Worm (Caenorhabditis elegans) whole organism, L2 larva: ENCODE results near the gene ins-7.
"Not testable (repeated sequence)": the region's sequence is repeated elsewhere in the genome, so short reads cannot be mapped to it uniquely, and the experiment has no call there.

Experiments
- C34F6.9 ChIP-seq: fragments of 150-350 bp; optimal IDR thresholded peaks from 2 replicates; lab custom pipeline; 2014; ENCODE audit warnings: missing biosample characterization, missing genetic modification characterization
- R02D3.7 ChIP-seq: fragments of 150-350 bp; optimal IDR thresholded peaks from 2 replicates; lab custom pipeline; 2014; ENCODE audit warnings: missing biosample characterization, missing genetic modification characterization
- Y55F3AM.14 ChIP-seq: fragments of 200-800 bp; sonication (Bioruptor generic); optimal IDR thresholded peaks from 2 replicates; lab custom pipeline; 2018; ENCODE audit warnings: mild to moderate bottlenecking, missing genetic modification characterization, missing compliant biosample characterization
- ZK546.5 ChIP-seq: sonication (generic microtip); optimal IDR thresholded peaks from 2 replicates; lab custom pipeline; 2017; ENCODE audit warnings: missing biosample characterization, missing genetic modification characterization
- alr-1 ChIP-seq: fragments of 150-350 bp; optimal IDR thresholded peaks from 2 replicates; lab custom pipeline; 2014; ENCODE audit warnings: missing biosample characterization, missing genetic modification characterization
- aly-2 ChIP-seq: fragments of 150-350 bp; optimal IDR thresholded peaks from 2 replicates; lab custom pipeline; 2014; ENCODE audit warnings: missing biosample characterization, missing genetic modification characterization
- ama-1 ChIP-seq: fragments of 150-350 bp; optimal IDR thresholded peaks from 2 replicates; lab custom pipeline; 2018; ENCODE audit warnings: inconsistent platforms
- blmp-1 ChIP-seq: sonication (generic microtip); optimal IDR thresholded peaks from 2 replicates; lab custom pipeline; 2017; ENCODE audit warnings: missing genetic modification characterization, mild to moderate bottlenecking, missing compliant biosample characterization, antibody characterized with exemption, moderate library complexity; ENCODE audit not compliant: insufficient read depth
- ceh-16 ChIP-seq: fragments of 150-350 bp; optimal IDR thresholded peaks from 2 replicates; lab custom pipeline; 2014; ENCODE audit warnings: missing biosample characterization, missing genetic modification characterization
- crh-2 ChIP-seq: sonication (generic microtip); optimal IDR thresholded peaks from 2 replicates; lab custom pipeline; 2017; ENCODE audit warnings: missing biosample characterization, missing genetic modification characterization
- elt-1 ChIP-seq: fragments of 150-350 bp; optimal IDR thresholded peaks from 2 replicates; lab custom pipeline; 2014; ENCODE audit warnings: missing biosample characterization, missing genetic modification characterization
- elt-3 ChIP-seq: sonication (generic microtip); optimal IDR thresholded peaks from 2 replicates; lab custom pipeline; 2017; ENCODE audit warnings: missing biosample characterization, missing genetic modification characterization
- fos-1 ChIP-seq: fragments of 150-350 bp; optimal IDR thresholded peaks from 2 replicates; lab custom pipeline; 2014; ENCODE audit warnings: missing biosample characterization, missing genetic modification characterization
- lin-11 ChIP-seq: fragments of 150-350 bp; sonication (generic microtip); optimal IDR thresholded peaks from 2 replicates; lab custom pipeline; 2014; ENCODE audit warnings: missing biosample characterization, missing genetic modification characterization, inconsistent platforms, mixed read lengths
- lin-13 ChIP-seq: fragments of 150-350 bp; optimal IDR thresholded peaks from 2 replicates; lab custom pipeline; 2014; ENCODE audit warnings: missing biosample characterization, missing genetic modification reagents, missing genetic modification characterization
- mbf-1 ChIP-seq: sonication (generic microtip); optimal IDR thresholded peaks from 2 replicates; lab custom pipeline; 2017; ENCODE audit warnings: missing biosample characterization, missing genetic modification characterization
- mdl-1 ChIP-seq, 2 experiments: fragments of 150-350 bp in 1 of 2; sonication (generic microtip) in 1 of 2; optimal IDR thresholded peaks; 2 replicates each; lab custom pipeline; 2017; ENCODE audit warnings: missing biosample characterization in 2 of 2, missing genetic modification characterization in 2 of 2
- nhr-11 ChIP-seq: fragments of 150-350 bp; optimal IDR thresholded peaks from 2 replicates; lab custom pipeline; 2014; ENCODE audit warnings: missing biosample characterization, missing genetic modification characterization
- nhr-12 ChIP-seq: fragments of 150-350 bp; optimal IDR thresholded peaks from 2 replicates; lab custom pipeline; 2014; ENCODE audit warnings: missing biosample characterization, missing genetic modification characterization
- nhr-21 ChIP-seq: fragments of 150-350 bp; optimal IDR thresholded peaks from 2 replicates; lab custom pipeline; 2014; ENCODE audit warnings: missing biosample characterization, missing genetic modification characterization
- nhr-23 ChIP-seq: fragments of 150-350 bp; optimal IDR thresholded peaks from 2 replicates; lab custom pipeline; 2014; ENCODE audit warnings: missing biosample characterization, missing genetic modification reagents, missing genetic modification characterization
- nhr-25 ChIP-seq: fragments of 150-350 bp; sonication (generic microtip); optimal IDR thresholded peaks from 3 replicates; lab custom pipeline; 2014; ENCODE audit warnings: missing biosample characterization, missing genetic modification characterization
- nhr-6 ChIP-seq: fragments of 150-350 bp; optimal IDR thresholded peaks from 2 replicates; lab custom pipeline; 2014; ENCODE audit warnings: missing biosample characterization, missing genetic modification characterization
- nhr-77 ChIP-seq: fragments of 150-350 bp; optimal IDR thresholded peaks from 2 replicates; lab custom pipeline; 2014; ENCODE audit warnings: missing biosample characterization, missing genetic modification characterization
- peb-1 ChIP-seq: fragments of 150-350 bp; optimal IDR thresholded peaks from 2 replicates; lab custom pipeline; 2014; ENCODE audit warnings: missing biosample characterization, missing genetic modification characterization
- sem-4 ChIP-seq: fragments of 150-350 bp; optimal IDR thresholded peaks from 2 replicates; lab custom pipeline; 2014; ENCODE audit warnings: missing biosample characterization, missing genetic modification reagents, missing genetic modification characterization
- sma-9 ChIP-seq, 2 experiments: fragments of 150-350 bp in 1 of 2; sonication (generic microtip) in 1 of 2; optimal IDR thresholded peaks; 2 replicates each; lab custom pipeline; 2014 to 2016; ENCODE audit warnings: missing genetic modification characterization in 2 of 2, mild to moderate bottlenecking in 1 of 2, missing biosample characterization in 1 of 2, missing compliant biosample characterization in 1 of 2, missing genetic modification reagents in 1 of 2, moderate library complexity in 1 of 2
- snpc-4 ChIP-seq: fragments of 150-350 bp; optimal IDR thresholded peaks from 2 replicates; lab custom pipeline; 2014; ENCODE audit warnings: missing biosample characterization, missing genetic modification characterization
- unc-62 ChIP-seq: fragments of 150-350 bp; optimal IDR thresholded peaks from 2 replicates; lab custom pipeline; 2014; ENCODE audit warnings: missing biosample characterization, missing genetic modification reagents, missing genetic modification characterization
- zag-1 ChIP-seq: fragments of 150-350 bp; optimal IDR thresholded peaks from 2 replicates; lab custom pipeline; 2014; ENCODE audit warnings: missing biosample characterization, missing genetic modification characterization
- ztf-1 ChIP-seq: fragments of 200-800 bp; sonication (Bioruptor generic); conservative IDR thresholded peaks from 2 replicates; pipeline ENCODE4 v1.3.6; 2022; ENCODE audit warnings: missing genetic modification characterization, missing compliant biosample characterization
- ztf-11 ChIP-seq: sonication (generic microtip); optimal IDR thresholded peaks from 2 replicates; lab custom pipeline; 2017; ENCODE audit warnings: missing biosample characterization, missing genetic modification characterization
- ztf-4 ChIP-seq: fragments of 150-350 bp; optimal IDR thresholded peaks from 2 replicates; lab custom pipeline; 2014; ENCODE audit warnings: missing biosample characterization, missing genetic modification characterization

Gene ins-7

ce11 chrIV:9690644-9691043 is 8.0 kb upstream of the ins-7 start, which contains the start of gene sdz-36:
sdz-36 (plus strand) TSS chrIV:9690944.
- TF ChIP-seq sma-9 (GFP tag; optimal IDR thresholded peaks at IDR 0.05; lab: Kevin White, UChicago) (no peak), sma-9 (tag; optimal IDR thresholded peaks at IDR 0.05; lab: Kevin White, UChicago) (no peak), elt-3 (tag; lab: Kevin White, UChicago) (no peak), C34F6.9 (tag; lab: Kevin White, UChicago) (no peak), aly-2 (tag; lab: Kevin White, UChicago) (no peak), blmp-1 (tag; lab: Kevin White, UChicago) (no peak), mbf-1 (tag; lab: Kevin White, UChicago) (no peak), crh-2 (no peak), unc-62 (GFP tag; lab: Kevin White, UChicago) (no peak), ztf-4 (tag; lab: Kevin White, UChicago) (no peak), elt-1 (no peak), lin-13 (GFP tag; lab: Kevin White, UChicago) (no peak), nhr-6 (tag; lab: Kevin White, UChicago) (no peak), sem-4 (tag; lab: Kevin White, UChicago) (no peak)
- TF ChIP-seq, all 48 proteins: peak for 0

DNA sequence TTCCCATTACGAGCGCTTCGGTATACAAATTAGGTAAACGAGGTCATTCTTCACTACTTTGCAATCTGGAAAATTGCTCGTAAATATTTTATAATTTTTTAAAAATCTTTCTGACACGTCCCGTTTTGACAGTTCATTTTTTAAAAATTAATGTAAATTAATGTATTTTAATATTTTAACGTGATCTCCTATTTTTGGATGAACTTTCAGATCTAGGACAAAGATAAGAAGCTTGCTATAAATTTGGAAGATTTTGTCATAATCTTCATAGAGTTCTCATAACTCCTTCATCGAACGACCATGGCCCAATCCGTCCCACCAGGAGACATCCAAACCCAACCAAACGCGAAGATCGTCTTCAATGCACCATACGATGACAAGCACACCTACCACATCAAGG is 6.1 kb upstream of the ins-7 start, which contains the start of gene msp-76:
Gene msp-76 (plus strand): TSS at position 301 of the 400 bp plus-strand sequence.
- TF ChIP-seq nhr-21, fos-1, nhr-23 (tag; lab: Kevin White, UChicago): not testable (repeated sequence)

DNA sequence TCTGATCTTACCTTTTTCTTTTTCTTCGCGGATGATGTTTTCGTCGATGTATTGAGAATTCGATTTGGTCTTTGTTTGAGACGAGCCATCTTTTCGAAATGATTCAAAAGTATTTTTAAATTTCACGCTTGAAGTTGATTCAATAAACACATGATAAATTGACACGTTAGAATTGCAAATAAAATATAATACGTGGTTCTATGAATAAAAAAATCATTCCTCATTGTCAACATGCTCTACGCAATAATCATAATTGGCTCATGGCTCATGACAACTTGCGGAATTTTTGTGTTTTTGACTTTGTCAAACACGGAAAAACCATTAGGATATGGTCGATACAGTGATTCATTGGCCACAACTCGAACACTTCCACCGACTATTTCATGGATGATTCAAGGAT is 788 bp upstream of the ins-7 start, which contains the start of the genes htas-1 and ZK1251.3:
Gene htas-1 (minus strand): TSS at position 101 of the 400 bp plus-strand sequence.
Gene ZK1251.3 (plus strand): TSS at position 226 of the 400 bp plus-strand sequence.
- TF ChIP-seq ztf-11 (tag; lab: Kevin White, UChicago) (no peak), ama-1 (lab: Kevin White, UChicago) (no peak), nhr-77 (tag; lab: Kevin White, UChicago) (no peak), elt-3 (tag; lab: Kevin White, UChicago) (no peak)
- TF ChIP-seq, all 48 proteins: peak for 0

DNA sequence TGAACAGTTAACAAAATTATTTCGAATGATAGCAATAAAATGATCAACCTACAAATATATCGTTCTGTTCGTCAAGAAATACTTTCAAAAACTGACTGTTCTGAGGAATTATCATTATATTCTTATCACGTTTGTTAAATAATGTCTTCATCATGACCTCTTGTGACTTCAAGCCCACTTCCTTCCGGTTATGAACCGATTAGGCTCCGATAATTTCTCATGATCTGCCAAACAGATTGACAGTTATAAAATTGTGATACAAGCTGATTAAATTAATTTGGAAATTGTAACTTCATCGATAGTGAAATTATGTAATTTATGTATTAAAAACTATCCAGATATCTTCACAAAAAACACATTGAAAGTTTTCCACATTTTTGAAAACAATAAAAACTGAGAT is 1.8 kb downstream of the ins-7 start, which contains the start of gene ins-8:
Gene ins-8 (minus strand): TSS at position 101 of the 400 bp plus-strand sequence.
- TF ChIP-seq elt-1 (no peak), R02D3.7 (tag; lab: Kevin White, UChicago) (no peak), ama-1 (lab: Kevin White, UChicago) (no peak), zag-1 (tag; lab: Kevin White, UChicago) (no peak), ceh-16 (tag; lab: Kevin White, UChicago) (no peak), mdl-1 (tag; optimal IDR thresholded peaks at IDR 0.05; lab: Kevin White, UChicago) (no peak), alr-1 (no peak), C34F6.9 (tag; lab: Kevin White, UChicago) (no peak), nhr-11 (tag; lab: Kevin White, UChicago) (no peak)

DNA sequence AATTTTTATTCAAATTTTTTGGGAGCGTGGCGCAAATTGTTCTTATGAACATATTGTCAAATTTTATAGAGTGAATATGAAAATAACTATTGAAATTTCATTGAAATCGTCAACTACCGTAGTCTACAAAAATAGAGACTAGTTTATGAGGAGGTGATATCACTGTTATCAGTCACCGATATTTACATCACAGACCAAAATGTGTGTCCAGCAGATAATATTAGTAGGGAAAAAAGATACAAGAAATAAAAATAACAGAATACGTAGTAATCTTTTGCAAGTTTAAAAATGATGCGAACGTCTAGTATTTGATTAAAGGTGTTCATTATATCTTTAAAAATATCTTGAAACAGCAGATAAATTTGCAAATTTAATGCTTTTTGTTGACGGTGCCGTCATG is 3.3 kb downstream of the ins-7 start:
- TF ChIP-seq R02D3.7 (tag; lab: Kevin White, UChicago) (no peak), elt-3 (tag; lab: Kevin White, UChicago) (no peak), unc-62 (GFP tag; lab: Kevin White, UChicago) (no peak), ztf-1 (GFP tag; lab: Robert Waterston, UW) (no peak), Y55F3AM.14 (GFP tag; lab: Kevin White, UChicago) (no peak), sem-4 (tag; lab: Kevin White, UChicago) (no peak), ZK546.5 (tag; lab: Kevin White, UChicago) (no peak), nhr-12 (no peak), sma-9 (GFP tag; optimal IDR thresholded peaks at IDR 0.05; lab: Kevin White, UChicago) (no peak), sma-9 (tag; optimal IDR thresholded peaks at IDR 0.05; lab: Kevin White, UChicago) (no peak), nhr-25 (tag; lab: Kevin White, UChicago) (no peak), lin-11 (tag; lab: Kevin White, UChicago) (no peak), C34F6.9 (tag; lab: Kevin White, UChicago) (no peak), nhr-11 (tag; lab: Kevin White, UChicago) (no peak), snpc-4 (tag; lab: Kevin White, UChicago) (no peak), peb-1 (tag; lab: Kevin White, UChicago) (no peak), blmp-1 (tag; lab: Kevin White, UChicago) (no peak)
